Fruit fly (Drosophila melanogaster): ENCODE measurements around the gene Rab9Db.

dm6 chrX:10585158-10585634, 37.8 kb downstream of the Rab9Db start, which contains the start of gene spri:
- TF ChIP-seq CG12768 (GFP tag; optimal IDR thresholded peaks at IDR 0.05) (no peak), CG14711 (tag; optimal IDR thresholded peaks at IDR 0.05) (no peak), Clk (GFP tag; optimal IDR thresholded peaks at IDR 0.05) (no peak)
